Fruit fly (Drosophila melanogaster): ENCODE data around the gene E23.

E23 gene

DNA sequence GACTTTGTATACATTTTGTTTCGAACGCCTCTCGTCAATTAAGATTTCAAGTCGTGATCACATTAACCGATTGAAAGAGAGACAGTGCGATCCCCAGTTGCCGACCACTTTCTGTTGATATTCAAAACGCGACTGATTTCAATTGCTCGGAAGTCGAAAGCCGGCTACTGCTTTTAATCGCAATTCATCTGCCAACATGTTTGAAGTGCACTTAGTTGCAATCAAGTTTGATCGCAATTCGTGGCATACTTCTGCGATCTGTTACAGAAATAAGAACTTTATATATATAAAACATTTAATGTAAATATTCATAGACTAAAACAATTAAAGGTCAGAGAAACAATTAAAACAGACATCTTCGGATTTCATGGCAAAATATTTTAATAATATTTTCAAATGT lies 60.1 kb downstream of the E23 start, which contains the start of gene CG9664:
Gene CG9664 (minus strand): TSS at position 135 of the 400 bp plus-strand sequence.
- TF ChIP-seq noc (tag; optimal IDR thresholded peaks at IDR 0.05): no peak

DNA sequence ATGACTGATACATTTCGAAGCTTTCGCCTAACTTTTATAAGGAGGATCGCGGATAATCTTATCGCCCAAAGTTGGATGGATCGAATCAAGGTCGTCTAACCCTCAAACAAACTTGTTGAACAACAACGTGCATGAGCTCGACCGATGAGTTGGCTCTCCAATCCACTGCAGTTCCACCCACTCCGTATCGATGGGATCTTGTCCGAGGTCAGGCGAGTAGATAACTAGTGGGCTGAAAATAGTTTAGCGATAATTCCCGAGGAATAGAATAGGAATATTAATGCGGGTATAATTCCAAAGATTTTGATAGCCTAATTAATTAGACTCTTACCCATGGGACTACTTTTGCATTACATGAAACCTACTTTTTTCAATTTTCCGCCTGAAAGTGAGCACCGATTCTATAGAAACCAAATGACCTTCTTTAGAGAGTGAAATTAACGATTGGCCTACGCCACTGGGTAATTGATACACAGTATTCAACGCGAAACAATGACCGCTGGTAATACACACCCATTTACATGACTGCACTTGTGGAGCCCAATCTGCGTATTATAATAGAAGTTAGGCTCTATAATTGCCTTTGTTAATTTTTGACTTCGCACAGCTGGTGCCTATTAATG lies 60.8 kb downstream of the E23 start:
- no peak for TF ChIP-seq noc (tag; optimal IDR thresholded peaks at IDR 0.05)

Measured in whole organism, larva.